Worm (Caenorhabditis elegans): ENCODE results near the gene hizr-1.

- TF ChIP-seq R02D3.7 (tag; optimal IDR thresholded peaks at IDR 0.05) (no peak), ceh-82 (tag; optimal IDR thresholded peaks at IDR 0.05) (no peak), zag-1 (tag; optimal IDR thresholded peaks at IDR 0.05) (no peak), nhr-43 (tag; optimal IDR thresholded peaks at IDR 0.05; ENCODE audit: poor library complexity, severe bottlenecking) (no peak), nhr-12 (tag; optimal IDR thresholded peaks at IDR 0.05) (no peak), mdl-1 (tag; optimal IDR thresholded peaks at IDR 0.05) (no peak), ama-1 (optimal IDR thresholded peaks at IDR 0.05) (no peak), ztf-4 (tag; optimal IDR thresholded peaks at IDR 0.05) (no peak), nhr-237 (tag; optimal IDR thresholded peaks at IDR 0.05) (no peak), egl-5 (tag; optimal IDR thresholded peaks at IDR 0.05) (no peak), fkh-10 (GFP tag; optimal IDR thresholded peaks at IDR 0.05) (no peak), ceh-9 (tag; optimal IDR thresholded peaks at IDR 0.05) (no peak), pha-4 (tag; optimal IDR thresholded peaks at IDR 0.05) (no peak), egl-27 (tag; optimal IDR thresholded peaks at IDR 0.05) (no peak)
Observed at ce11 chrX:11355856-11356255, 37.8 kb downstream of the hizr-1 start.

Data from whole organism, L3 larva.